Worm (Caenorhabditis elegans) whole organism, early embryonic: Measurements from ENCODE around the gene lelo-2.
"Not testable (repeated sequence)": the region's sequence is repeated elsewhere in the genome, so short reads cannot be mapped to it uniquely, and the experiment has no call there.

Source experiments
- B0310.2 ChIP-seq: sonication (generic microtip); optimal IDR thresholded peaks from 2 replicates; lab custom pipeline; 2016; ENCODE audit warnings: mild to moderate bottlenecking, missing genetic modification characterization, missing compliant biosample characterization
- F13C5.2 ChIP-seq: sonication (generic microtip); optimal IDR thresholded peaks from 2 replicates; lab custom pipeline; 2017; ENCODE audit warnings: mild to moderate bottlenecking, missing genetic modification characterization, inconsistent platforms, missing compliant biosample characterization
- aly-1 ChIP-seq: sonication (generic microtip); optimal IDR thresholded peaks from 2 replicates; lab custom pipeline; 2016; ENCODE audit warnings: missing genetic modification characterization, missing compliant biosample characterization
- ama-1 ChIP-seq: fragments of 150-350 bp; optimal IDR thresholded peaks from 2 replicates; lab custom pipeline; 2014
- ceh-13 ChIP-seq: fragments of 200-800 bp; sonication (Bioruptor generic); optimal IDR thresholded peaks from 2 replicates; lab custom pipeline; 2018; ENCODE audit warnings: mild to moderate bottlenecking, missing genetic modification characterization, missing compliant biosample characterization
- ceh-36 ChIP-seq: sonication (generic microtip); optimal IDR thresholded peaks from 2 replicates; lab custom pipeline; 2016; ENCODE audit warnings: missing genetic modification characterization, inconsistent platforms, missing compliant biosample characterization
- ets-7 ChIP-seq: sonication (generic microtip); optimal IDR thresholded peaks from 2 replicates; lab custom pipeline; 2016; ENCODE audit warnings: missing genotype, missing genetic modification characterization, missing compliant biosample characterization
- flt-1 ChIP-seq: fragments of 200-800 bp; sonication (Bioruptor generic); IDR thresholded peaks from 2 replicates; pipeline ENCODE4 v1.3.6; 2022; ENCODE audit warnings: missing genetic modification characterization, missing compliant biosample characterization
- hmbx-1 ChIP-seq: sonication (generic microtip); optimal IDR thresholded peaks from 2 replicates; lab custom pipeline; 2016; ENCODE audit warnings: mild to moderate bottlenecking, missing genetic modification characterization, missing compliant biosample characterization
- hmg-4 ChIP-seq: fragments of 200-800 bp; sonication (Bioruptor generic); optimal IDR thresholded peaks from 2 replicates; lab custom pipeline; 2018; ENCODE audit warnings: mild to moderate bottlenecking, missing genetic modification characterization, missing compliant biosample characterization
- hnd-1 ChIP-seq: sonication (generic microtip); optimal IDR thresholded peaks from 2 replicates; lab custom pipeline; 2016; ENCODE audit warnings: missing genetic modification characterization, missing compliant biosample characterization
- pes-1 ChIP-seq: fragments of 200-800 bp; sonication (Bioruptor generic); IDR thresholded peaks from 2 replicates; pipeline ENCODE4 v1.3.6; 2022; ENCODE audit warnings: missing genetic modification reagents, missing genetic modification characterization, missing compliant biosample characterization
- scrt-1 ChIP-seq: fragments of 200-800 bp; sonication (Bioruptor generic); IDR thresholded peaks from 2 replicates; pipeline ENCODE4 v1.3.6; 2022; ENCODE audit warnings: missing genetic modification characterization, missing compliant biosample characterization
- sea-1 ChIP-seq: fragments of 200-800 bp; sonication (Bioruptor generic); conservative IDR thresholded peaks from 2 replicates; pipeline ENCODE4 v1.3.6; 2022; ENCODE audit warnings: missing genetic modification characterization, missing compliant biosample characterization
- tbx-11 ChIP-seq: fragments of 200-800 bp; sonication (Bioruptor generic); IDR thresholded peaks from 2 replicates; pipeline ENCODE4 v1.3.6; 2022; ENCODE audit warnings: missing genetic modification characterization, missing compliant biosample characterization
- tbx-37 ChIP-seq: fragments of 200-800 bp; sonication (Bioruptor generic); conservative IDR thresholded peaks from 2 replicates; pipeline ENCODE4 v1.3.6; 2022; ENCODE audit warnings: missing genetic modification reagents, missing genetic modification characterization, missing compliant biosample characterization

Gene lelo-2

ce11 chrIII:1377903-1378302, 49.1 kb downstream of the lelo-2 start, which contains the start of gene pals-40:
TSS of gene pals-40 (minus strand) at chrIII:1378003.
- TF ChIP-seq flt-1, tbx-11, sea-1 (GFP tag; lab: Robert Waterston, UW): not testable (repeated sequence)

ce11 chrIII:1375491-1375890, 51.5 kb downstream of the lelo-2 start, which contains the start of gene Y82E9BR.10:
TSS of gene Y82E9BR.10 (minus strand) at chrIII:1375591.
- TF ChIP-seq ets-7 (tag; lab: Kevin White, UChicago); pes-1 (GFP tag; lab: Robert Waterston, UW); hmbx-1: not testable (repeated sequence)

DNA sequence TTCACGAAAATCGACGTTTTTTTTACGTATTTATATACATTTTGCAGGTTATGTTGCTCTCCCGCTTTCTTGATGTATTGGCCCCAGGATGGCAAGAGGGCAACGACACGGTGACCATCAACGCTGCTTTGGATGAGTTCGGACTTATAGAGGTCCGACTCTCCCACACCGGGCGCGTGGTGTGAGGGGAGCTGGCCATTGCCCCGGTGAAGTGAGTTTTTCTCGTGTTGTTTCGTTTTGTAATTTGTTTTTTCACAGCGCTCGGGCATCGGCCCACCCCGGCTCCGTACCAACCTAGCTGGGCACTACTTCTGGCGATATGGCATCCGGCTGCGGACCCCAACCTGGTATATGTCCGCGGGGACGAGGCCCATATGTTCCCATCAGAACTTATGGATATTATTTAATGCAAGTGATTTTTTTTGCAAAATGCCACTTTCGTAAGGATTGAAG, 52.6 kb downstream of the lelo-2 start, which contains the start of gene Y82E9BR.20:
Gene Y82E9BR.20, plus strand, starts transcription at position 51 of the 453 bp plus-strand sequence.
- no peak for TF ChIP-seq pes-1 (GFP tag; lab: Robert Waterston, UW)
- no peak for TF ChIP-seq flt-1 (GFP tag; lab: Robert Waterston, UW)
- TF ChIP-seq hmbx-1: no peak
- no peak for TF ChIP-seq aly-1 (tag; lab: Kevin White, UChicago)
- TF ChIP-seq ets-7 (tag; lab: Kevin White, UChicago): no peak
- no peak for TF ChIP-seq tbx-11 (GFP tag; lab: Robert Waterston, UW)
- no peak for TF ChIP-seq ceh-36 (tag; lab: Kevin White, UChicago)
- no peak for TF ChIP-seq sea-1 (GFP tag; lab: Robert Waterston, UW)
- no peak for TF ChIP-seq ama-1 (lab: Kevin White, UChicago)
- TF ChIP-seq ceh-13 (GFP tag; lab: Kevin White, UChicago): no peak
- TF ChIP-seq F13C5.2: no peak
- no peak for TF ChIP-seq B0310.2
- no peak for TF ChIP-seq hnd-1
- no peak for TF ChIP-seq scrt-1 (GFP tag; lab: Robert Waterston, UW)

ce11 chrIII:1372563-1372962, 54.5 kb downstream of the lelo-2 start:
- no peak for TF ChIP-seq ceh-13 (GFP tag; lab: Kevin White, UChicago)
- no peak for TF ChIP-seq hmbx-1
- no peak for TF ChIP-seq hnd-1
- no peak for TF ChIP-seq tbx-37 (GFP tag; lab: Robert Waterston, UW)
- no peak for TF ChIP-seq hmg-4
- TF ChIP-seq ceh-36 (tag; lab: Kevin White, UChicago): no peak
- no peak for TF ChIP-seq flt-1 (GFP tag; lab: Robert Waterston, UW)
- TF ChIP-seq aly-1 (tag; lab: Kevin White, UChicago): no peak
- no peak for TF ChIP-seq pes-1 (GFP tag; lab: Robert Waterston, UW)
- no peak for TF ChIP-seq sea-1 (GFP tag; lab: Robert Waterston, UW)
